Fruit fly (Drosophila melanogaster) whole organism, adult: ENCODE data around the gene Sac1.

Experiments used
- CG11617 ChIP-seq: fragments of 200-800 bp; sonication (Bioruptor generic); optimal IDR thresholded peaks from 2 replicates; lab custom pipeline; 2017; ENCODE audit warnings: mild to moderate bottlenecking, missing biosample characterization, missing genetic modification reagents, missing genetic modification characterization
- CG12768 ChIP-seq: fragments of 200-800 bp; sonication (Bioruptor generic); optimal IDR thresholded peaks from 2 replicates; lab custom pipeline; 2017; ENCODE audit warnings: missing biosample characterization, missing genetic modification characterization, mild to moderate bottlenecking, moderate library complexity, missing genetic modification reagents
- CG14711 ChIP-seq: fragments of 200-800 bp; sonication (Bioruptor generic); optimal IDR thresholded peaks from 2 replicates; lab custom pipeline; 2018; ENCODE audit warnings: missing biosample characterization, mild to moderate bottlenecking, missing genetic modification characterization, moderate library complexity
- CG1620 ChIP-seq: fragments of 200-800 bp; sonication (Bioruptor generic); optimal IDR thresholded peaks from 2 replicates; lab custom pipeline; 2016; ENCODE audit warnings: missing biosample characterization, missing genetic modification characterization
- CG33017 ChIP-seq: fragments of 200-800 bp; sonication (Bioruptor generic); optimal IDR thresholded peaks from 2 replicates; lab custom pipeline; 2018; ENCODE audit warnings: missing biosample characterization, mild to moderate bottlenecking, missing genetic modification characterization, moderate library complexity
- CG5204 ChIP-seq: fragments of 200-800 bp; sonication (Bioruptor generic); optimal IDR thresholded peaks from 2 replicates; lab custom pipeline; 2016; ENCODE audit warnings: missing biosample characterization, missing genetic modification characterization
- CG7045 ChIP-seq: fragments of 200-800 bp; sonication (Bioruptor generic); optimal IDR thresholded peaks from 2 replicates; lab custom pipeline; 2017; ENCODE audit warnings: missing biosample characterization, mild to moderate bottlenecking, missing genetic modification characterization
- CG7101 ChIP-seq: fragments of 200-800 bp; sonication (Bioruptor generic); optimal IDR thresholded peaks from 2 replicates; lab custom pipeline; 2018; ENCODE audit warnings: missing biosample characterization, mild to moderate bottlenecking, missing genetic modification characterization, moderate library complexity
- Clk ChIP-seq: fragments of 200-800 bp; sonication (Bioruptor generic); optimal IDR thresholded peaks from 2 replicates; lab custom pipeline; 2017; ENCODE audit warnings: missing biosample characterization, missing genetic modification characterization
- Crg-1 ChIP-seq: fragments of 200-800 bp; sonication (Bioruptor generic); optimal IDR thresholded peaks from 2 replicates; lab custom pipeline; 2016; ENCODE audit warnings: missing biosample characterization, missing genetic modification characterization
- Hr96 ChIP-seq: fragments of 200-800 bp; sonication (Bioruptor generic); optimal IDR thresholded peaks from 2 replicates; lab custom pipeline; 2016; ENCODE audit warnings: missing biosample characterization, missing genetic modification characterization
- Mnt ChIP-seq: fragments of 200-800 bp; sonication (Bioruptor generic); optimal IDR thresholded peaks from 2 replicates; lab custom pipeline; 2016; ENCODE audit warnings: missing biosample characterization, mild to moderate bottlenecking, missing genetic modification characterization
- bab1 ChIP-seq: fragments of 200-800 bp; sonication (Bioruptor generic); optimal IDR thresholded peaks from 3 replicates; lab custom pipeline; 2019; ENCODE audit warnings: missing biosample characterization, mild to moderate bottlenecking, missing genetic modification characterization, moderate library complexity
- cic ChIP-seq: fragments of 200-800 bp; sonication (Bioruptor generic); optimal IDR thresholded peaks from 2 replicates; lab custom pipeline; 2017; ENCODE audit warnings: missing biosample characterization, mild to moderate bottlenecking, missing genetic modification characterization, moderate library complexity
- cnc ChIP-seq, 2 experiments: fragments of >200 bp; optimal IDR thresholded peaks; 2 replicates each; lab custom pipeline; 2017
- kay ChIP-seq: fragments of 200-800 bp; sonication (Bioruptor generic); peaks from one replicate; lab custom pipeline; 2016; ENCODE audit warnings: missing biosample characterization, missing genetic modification characterization, borderline replicate concordance
- ovo ChIP-seq: fragments of 200-800 bp; sonication (Bioruptor generic); optimal IDR thresholded peaks from 2 replicates; lab custom pipeline; 2016; ENCODE audit warnings: missing biosample characterization, missing genetic modification characterization
- pad ChIP-seq: fragments of 200-800 bp; sonication (Bioruptor generic); optimal IDR thresholded peaks from 3 replicates; lab custom pipeline; 2017; ENCODE audit warnings: missing biosample characterization, missing genetic modification characterization, mild to moderate bottlenecking, moderate library complexity, missing genetic modification reagents
- tj ChIP-seq: fragments of 200-800 bp; sonication (Bioruptor generic); optimal IDR thresholded peaks from 3 replicates; lab custom pipeline; 2017; ENCODE audit warnings: missing biosample characterization, mild to moderate bottlenecking, missing genetic modification characterization, moderate library complexity
- toe ChIP-seq: fragments of 200-800 bp; sonication (Bioruptor generic); optimal IDR thresholded peaks from 2 replicates; lab custom pipeline; 2016; ENCODE audit warnings: missing biosample characterization, missing genetic modification characterization

The Sac1 gene

dm6 chr3L:1204674-1205547 lies 42.7 kb upstream of the Sac1 start, which contains the start of gene CG9119:
Gene CG9119, minus strand, starts transcription at chr3L:1204795.
- no peak for TF ChIP-seq CG1620 (GFP tag; lab: Kevin White, UChicago)
- TF ChIP-seq CG5204 (GFP tag; lab: Kevin White, UChicago) = peak; percentile 85
- TF ChIP-seq ovo = no peak
- TF ChIP-seq CG11617 (GFP tag; lab: Kevin White, UChicago) = peak; percentile 79
- TF ChIP-seq Crg-1 (GFP tag; lab: Kevin White, UChicago) = peak; percentile 9
- TF ChIP-seq kay (GFP tag; lab: Kevin White, UChicago) = no peak
- TF ChIP-seq bab1 (GFP tag; lab: Kevin White, UChicago) = no peak
- peak; percentile 22 for TF ChIP-seq Mnt
- peak; percentile 84 for TF ChIP-seq Hr96
- peak; percentile 24 for TF ChIP-seq CG14711 (tag; lab: Kevin White, UChicago)
- peak; percentile 72 for TF ChIP-seq CG33017 (tag; lab: Kevin White, UChicago)
- peak; percentile 11 for TF ChIP-seq cic
- peak; percentile 55 for TF ChIP-seq pad
- TF ChIP-seq Clk (GFP tag; lab: Kevin White, UChicago) = peak; percentile 78
- peak; percentile 70 for TF ChIP-seq toe (GFP tag; lab: Kevin White, UChicago)
- peak; percentile 63 for TF ChIP-seq CG7101 (tag; lab: Kevin White, UChicago)
- no peak for TF ChIP-seq cnc (optimal IDR thresholded peaks at IDR 0.05; lab: Kevin White, UChicago)
- peak; percentile 44 for TF ChIP-seq tj (GFP tag; lab: Kevin White, UChicago)
- peak; percentile 78 for TF ChIP-seq CG12768
- TF ChIP-seq CG7045 (GFP tag; lab: Kevin White, UChicago) = peak; percentile 77

DNA sequence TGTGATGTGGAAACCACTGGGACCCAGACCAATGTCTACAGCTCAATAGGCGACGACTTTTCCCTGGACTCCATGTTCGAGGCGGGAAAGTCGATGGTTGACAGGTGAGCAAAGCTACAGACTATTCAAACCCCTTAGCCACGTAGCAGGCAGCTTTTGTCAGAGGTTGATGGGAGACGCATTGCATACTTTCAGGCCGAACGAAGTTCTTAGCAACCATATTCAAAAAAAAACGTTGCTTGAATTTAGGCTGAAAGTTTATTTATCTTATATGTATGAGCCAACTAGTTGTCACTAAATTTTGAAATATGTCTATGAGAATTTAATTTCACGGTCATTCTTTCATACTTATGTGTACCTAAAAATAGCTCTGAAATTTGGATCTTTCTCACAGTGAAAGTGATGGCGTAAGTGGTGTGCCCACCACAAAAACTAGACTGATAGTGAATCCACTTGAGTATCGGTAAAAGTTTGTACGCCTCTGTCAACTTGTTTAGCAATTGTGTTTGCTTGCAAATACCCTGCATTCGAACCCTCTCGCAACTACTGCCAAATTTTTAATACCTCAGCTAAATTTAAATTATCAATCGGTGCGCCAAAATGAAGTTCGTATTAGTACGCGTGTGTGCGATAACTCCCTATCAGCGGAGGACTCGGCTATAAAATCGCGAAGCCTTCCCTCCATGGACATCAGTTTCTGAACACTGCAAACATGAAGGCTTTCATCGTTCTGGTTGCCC lies 40.8 kb upstream of the Sac1 start, which contains the start of gene LysB:
LysB (plus strand) TSS at position 690 of the 740 bp plus-strand sequence.
- TF ChIP-seq CG11617 (GFP tag; lab: Kevin White, UChicago) (no peak), CG7101 (tag; lab: Kevin White, UChicago) (no peak), CG7045 (GFP tag; lab: Kevin White, UChicago) (no peak)

DNA sequence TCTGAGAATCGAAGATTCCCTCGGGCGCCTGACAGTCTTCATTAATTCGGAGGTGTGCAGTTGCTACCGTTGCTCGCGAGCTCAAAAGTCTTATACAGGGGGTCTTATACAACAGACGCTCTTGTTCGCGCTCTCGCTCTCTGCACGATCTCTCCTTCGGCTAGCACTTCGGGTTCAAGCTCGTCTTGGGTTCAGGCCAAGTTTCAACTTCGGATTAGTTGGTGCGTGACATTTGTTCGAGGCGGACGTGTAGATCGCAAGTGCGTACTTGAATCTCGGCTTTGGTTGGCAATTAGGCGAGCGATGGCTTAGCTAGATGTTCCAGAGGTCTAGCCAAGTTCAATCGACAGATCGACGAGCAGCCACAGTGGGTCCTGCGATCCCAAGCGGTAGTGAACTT lies 39.4 kb upstream of the Sac1 start:
- TF ChIP-seq CG1620 (GFP tag; lab: Kevin White, UChicago) (no peak), CG11617 (GFP tag; lab: Kevin White, UChicago) (no peak), Mnt (no peak), CG5204 (GFP tag; lab: Kevin White, UChicago) (no peak), toe (GFP tag; lab: Kevin White, UChicago) (no peak), tj (GFP tag; lab: Kevin White, UChicago) (no peak), kay (GFP tag; lab: Kevin White, UChicago) (no peak), pad (no peak), Hr96 (no peak), CG12768 (no peak), ovo (no peak), CG14711 (tag; lab: Kevin White, UChicago) (no peak)

DNA sequence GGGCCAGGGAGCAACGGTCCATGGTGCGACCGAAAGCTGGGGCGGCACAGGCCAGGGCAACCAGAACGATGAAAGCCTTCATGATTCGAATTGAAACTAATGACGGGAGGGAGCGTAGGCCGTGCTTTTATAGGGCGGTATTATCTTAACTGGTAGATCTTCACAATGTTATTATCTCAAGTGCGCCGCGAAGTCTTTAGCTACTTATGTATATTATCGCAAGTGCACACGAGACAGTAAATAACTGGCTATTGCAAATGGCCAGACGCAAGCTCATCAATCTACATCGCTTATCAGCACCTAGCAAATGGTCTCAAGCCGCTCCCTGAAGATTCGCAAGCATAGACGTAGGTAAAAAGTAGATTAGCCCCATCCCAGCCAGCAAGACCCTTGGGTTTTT lies 36.5 kb upstream of the Sac1 start, which contains the start of gene LysD:
LysD (minus strand) TSS at position 101 of the 400 bp plus-strand sequence.
- TF ChIP-seq CG7045 (GFP tag; lab: Kevin White, UChicago) (no peak), toe (GFP tag; lab: Kevin White, UChicago) (no peak), bab1 (GFP tag; lab: Kevin White, UChicago) (no peak), CG5204 (GFP tag; lab: Kevin White, UChicago) (no peak), CG33017 (tag; lab: Kevin White, UChicago) (no peak), kay (GFP tag; lab: Kevin White, UChicago) (no peak), pad (no peak), tj (GFP tag; lab: Kevin White, UChicago) (no peak), CG7101 (tag; lab: Kevin White, UChicago) (no peak), CG12768 (no peak), CG11617 (GFP tag; lab: Kevin White, UChicago) (no peak), ovo (no peak), cnc (optimal IDR thresholded peaks at IDR 0.05; lab: Kevin White, UChicago) (no peak)

DNA sequence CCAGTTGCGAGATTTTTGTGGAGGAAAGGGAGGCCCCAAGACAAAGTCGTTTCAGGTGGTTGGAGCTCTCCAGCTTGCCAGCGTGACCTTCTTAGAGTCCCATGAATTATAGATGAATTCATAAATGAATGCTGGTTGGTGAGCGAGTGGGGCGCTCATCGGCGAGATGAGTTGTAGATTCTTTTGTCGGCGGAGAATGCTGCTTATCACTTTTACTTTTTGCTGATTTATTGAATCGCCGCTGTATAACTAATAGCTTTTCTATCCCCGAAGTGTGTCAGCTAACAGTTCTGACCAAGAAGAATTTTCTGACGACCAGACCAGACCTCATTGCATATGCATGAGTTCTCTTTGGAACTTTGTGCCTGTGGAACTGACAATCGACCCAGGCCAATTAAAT lies 35.5 kb upstream of the Sac1 start:
- TF ChIP-seq Crg-1 (GFP tag; lab: Kevin White, UChicago) (no peak), CG11617 (GFP tag; lab: Kevin White, UChicago) (no peak), CG7101 (tag; lab: Kevin White, UChicago) (no peak), Hr96 (no peak), CG1620 (GFP tag; lab: Kevin White, UChicago) (no peak), cnc (optimal IDR thresholded peaks at IDR 0.05; lab: Kevin White, UChicago) (no peak), CG33017 (tag; lab: Kevin White, UChicago) (no peak), bab1 (GFP tag; lab: Kevin White, UChicago) (no peak), Mnt (no peak), pad (no peak), toe (GFP tag; lab: Kevin White, UChicago) (no peak)

DNA sequence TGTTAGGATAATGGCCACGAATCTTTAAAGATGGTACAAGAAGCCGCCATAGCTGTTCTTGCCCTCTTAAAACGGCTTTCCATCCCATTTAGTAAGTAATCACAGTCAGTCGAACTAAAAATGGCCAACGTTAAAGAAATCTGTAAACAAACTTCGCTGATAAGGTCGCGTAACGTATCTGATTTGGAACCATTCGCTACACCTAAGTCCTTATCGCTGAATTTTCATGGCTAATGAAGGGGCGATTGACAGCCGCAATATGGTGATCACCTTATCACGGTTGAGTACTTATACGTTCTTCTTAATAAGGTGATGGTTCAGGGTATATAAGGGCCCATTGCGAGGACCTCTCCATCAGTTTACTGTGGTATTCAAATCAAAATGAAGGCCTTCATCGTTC lies 35.0 kb upstream of the Sac1 start, which contains the start of gene LysE:
LysE (plus strand) TSS at position 257 of the 400 bp plus-strand sequence.
- TF ChIP-seq Crg-1 (GFP tag; lab: Kevin White, UChicago) = no peak
- no peak for TF ChIP-seq Mnt
- no peak for TF ChIP-seq Clk (GFP tag; lab: Kevin White, UChicago)
- TF ChIP-seq tj (GFP tag; lab: Kevin White, UChicago) = no peak
- no peak for TF ChIP-seq CG5204 (GFP tag; lab: Kevin White, UChicago)
- no peak for TF ChIP-seq ovo
- TF ChIP-seq CG11617 (GFP tag; lab: Kevin White, UChicago) = no peak
- TF ChIP-seq kay (GFP tag; lab: Kevin White, UChicago) = no peak
- TF ChIP-seq Hr96 = no peak
